Fruit fly (Drosophila melanogaster): ENCODE results near the gene CG14982.
A peak's percentile ranks its signal among the peaks of the same experiment; 100 is the strongest.

Gene CG14982

dm6 chr3L:3942241-3943028 is at the start of gene CG14982, which contains the start of gene CG10863:
Gene CG14982 (plus strand): TSS chr3L:3942710.
Gene CG10863 (minus strand): TSS chr3L:3942465.
- TF ChIP-seq CG12605 (GFP tag; IDR thresholded peaks at IDR 0.05) (peak; percentile 70), fd96Ca (GFP tag; IDR thresholded peaks at IDR 0.05) (peak; percentile 8; the same call in 1 of the 3 replicates), EcR (GFP tag; optimal IDR thresholded peaks at IDR 0.05) (peak; percentile 25), CG8159 (tag; optimal IDR thresholded peaks at IDR 0.05) (peak; percentile 4), CG4496 (GFP tag; IDR thresholded peaks at IDR 0.05) (0 out of 3 replicates have a peak, but pooled peaks have one; percentile 37), Snoo (tag; optimal IDR thresholded peaks at IDR 0.05) (peak; percentile 5), CG17806 (tag; optimal IDR thresholded peaks at IDR 0.05) (no peak), Ets98B (GFP tag; IDR thresholded peaks at IDR 0.05) (no peak)

dm6 chr3L:3894413-3894812 is 48.1 kb upstream of the CG14982 start:
- TF ChIP-seq CG34367 (tag; optimal IDR thresholded peaks at IDR 0.05) (no peak), Snoo (tag; optimal IDR thresholded peaks at IDR 0.05) (no peak), gl (tag; optimal IDR thresholded peaks at IDR 0.05) (no peak), EcR (GFP tag; optimal IDR thresholded peaks at IDR 0.05) (no peak), CG8159 (tag; optimal IDR thresholded peaks at IDR 0.05) (no peak), CG12605 (GFP tag; IDR thresholded peaks at IDR 0.05) (no peak), Pif1B (GFP tag; optimal IDR thresholded peaks at IDR 0.05) (no peak), CG14655 (GFP tag; optimal IDR thresholded peaks at IDR 0.05) (no peak), CG4496 (GFP tag; IDR thresholded peaks at IDR 0.05) (no peak)

DNA sequence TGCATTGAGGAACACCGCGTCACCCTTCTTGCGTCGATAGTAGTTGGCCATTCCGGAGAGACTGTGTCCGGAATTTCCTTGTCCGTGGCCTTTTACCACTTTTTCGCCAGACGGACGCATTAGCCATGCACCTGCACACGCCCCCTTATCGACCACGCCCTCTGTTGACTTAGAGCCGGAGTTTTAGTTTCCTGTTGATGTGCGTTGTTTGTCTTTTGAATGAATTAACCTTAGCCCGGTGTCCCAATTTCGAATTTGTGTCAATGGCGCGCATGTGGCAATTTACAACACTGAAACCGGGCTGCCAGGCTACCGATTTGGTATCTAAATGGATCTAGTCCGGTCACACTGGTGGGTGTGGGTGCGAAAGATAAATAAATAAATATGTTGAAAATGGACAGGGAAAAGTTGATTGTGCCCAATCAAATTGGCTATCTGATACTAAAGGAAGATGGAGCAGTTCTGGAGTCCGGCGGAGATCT is 45.9 kb upstream of the CG14982 start, which contains the start of the genes Gr63a and Lamtor4:
Gene Gr63a (minus strand): TSS at position 51 of the 482 bp plus-strand sequence.
Gene Lamtor4 (plus strand): TSS at position 348 of the 482 bp plus-strand sequence.
- TF ChIP-seq Snoo (tag; optimal IDR thresholded peaks at IDR 0.05) (peak; percentile 17), CG32121 (GFP tag; IDR thresholded peaks at IDR 0.05) (0 out of 2 replicates have a peak, but pooled peaks have one; percentile 17), CG10348 (GFP tag; IDR thresholded peaks at IDR 0.05) (no peak)

- no peak for TF ChIP-seq fd96Ca (GFP tag; IDR thresholded peaks at IDR 0.05)
- TF ChIP-seq CG8159 (tag; optimal IDR thresholded peaks at IDR 0.05) = peak; percentile 17
Observed at dm6 chr3L:3898978-3899377, 43.5 kb upstream of the CG14982 start, which contains the start of gene Ccz1. Gene Ccz1 (minus strand): TSS chr3L:3899156.

dm6 chr3L:3901865-3902490 is 40.5 kb upstream of the CG14982 start:
- TF ChIP-seq EcR (GFP tag; optimal IDR thresholded peaks at IDR 0.05) (no peak), CG4496 (GFP tag; IDR thresholded peaks at IDR 0.05) (no peak), CG13204 (GFP tag; optimal IDR thresholded peaks at IDR 0.05) (peak; percentile 5), CG9948 (tag; optimal IDR thresholded peaks at IDR 0.05) (no peak), CG17806 (tag; optimal IDR thresholded peaks at IDR 0.05) (no peak), gl (tag; optimal IDR thresholded peaks at IDR 0.05) (peak; percentile 67), rn (GFP tag; IDR thresholded peaks at IDR 0.05) (no peak), Pif1B (GFP tag; optimal IDR thresholded peaks at IDR 0.05) (no peak), fd96Ca (GFP tag; IDR thresholded peaks at IDR 0.05) (no peak), Ets98B (GFP tag; IDR thresholded peaks at IDR 0.05) (no peak), CG8301 (tag; optimal IDR thresholded peaks at IDR 0.05) (peak; percentile 14), CG15710 (tag; optimal IDR thresholded peaks at IDR 0.05) (no peak), D1 (tag; optimal IDR thresholded peaks at IDR 0.05) (no peak), Pif1A (GFP tag; optimal IDR thresholded peaks at IDR 0.05) (no peak), CG10348 (GFP tag; IDR thresholded peaks at IDR 0.05) (no peak), CG12605 (GFP tag; IDR thresholded peaks at IDR 0.05) (no peak), CG14655 (GFP tag; optimal IDR thresholded peaks at IDR 0.05) (no peak), CG8159 (tag; optimal IDR thresholded peaks at IDR 0.05) (no peak), CG34367 (tag; optimal IDR thresholded peaks at IDR 0.05) (peak; percentile 7)

DNA sequence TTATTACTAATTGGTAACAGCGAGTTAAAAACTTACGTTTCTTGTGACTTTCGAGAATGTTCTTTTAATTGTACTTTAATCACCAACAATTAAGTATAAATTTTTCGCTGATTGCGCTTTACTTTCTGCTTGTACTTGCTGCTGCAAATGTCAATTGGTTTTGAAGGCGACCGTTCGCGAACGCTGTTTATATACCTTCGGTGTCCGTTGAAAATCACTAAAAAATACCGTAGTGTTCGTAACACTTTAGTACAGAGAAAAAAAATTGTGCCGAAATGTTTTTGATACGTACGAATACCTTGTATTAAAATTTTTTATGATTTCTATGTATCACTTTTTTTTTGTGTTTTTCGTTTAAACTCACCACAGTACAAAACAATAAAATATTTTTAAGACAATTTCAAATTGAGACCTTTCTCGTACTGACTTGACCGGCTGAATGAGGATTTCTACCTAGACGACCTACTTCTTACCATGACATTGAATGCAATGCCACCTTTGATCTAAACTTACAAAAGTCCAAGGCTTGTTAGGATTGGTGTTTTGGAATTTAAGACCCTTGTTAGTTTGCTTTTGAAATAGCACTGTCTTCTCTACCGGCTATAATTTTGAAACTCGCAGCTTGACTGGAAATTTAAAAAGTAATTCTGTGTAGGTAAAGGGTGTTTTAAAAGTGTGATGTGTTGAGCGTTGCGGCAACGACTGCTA is 39.9 kb upstream of the CG14982 start, which contains the start of gene Ubi-p63E:
Gene Ubi-p63E (minus strand): TSS at position 694 of the 708 bp plus-strand sequence.
- no peak for TF ChIP-seq CG14655 (GFP tag; optimal IDR thresholded peaks at IDR 0.05)
- peak; percentile 41 for TF ChIP-seq CG17806 (tag; optimal IDR thresholded peaks at IDR 0.05)
- peak; percentile 60 for TF ChIP-seq CG15710 (tag; optimal IDR thresholded peaks at IDR 0.05)
- TF ChIP-seq CG13204 (GFP tag; optimal IDR thresholded peaks at IDR 0.05) = no peak
- peak; percentile 39 for TF ChIP-seq CG9948 (tag; optimal IDR thresholded peaks at IDR 0.05)
- TF ChIP-seq CG12605 (GFP tag; IDR thresholded peaks at IDR 0.05) = no peak
- TF ChIP-seq gl (tag; optimal IDR thresholded peaks at IDR 0.05) = no peak
- TF ChIP-seq CG8159 (tag; optimal IDR thresholded peaks at IDR 0.05) = peak; percentile 57
- TF ChIP-seq Pif1A (GFP tag; optimal IDR thresholded peaks at IDR 0.05) = no peak
- no peak for TF ChIP-seq CG32121 (GFP tag; IDR thresholded peaks at IDR 0.05)
- TF ChIP-seq EcR (GFP tag; optimal IDR thresholded peaks at IDR 0.05) = no peak
- TF ChIP-seq D1 (tag; optimal IDR thresholded peaks at IDR 0.05) = no peak
- peak; percentile 37 for TF ChIP-seq CG8301 (tag; optimal IDR thresholded peaks at IDR 0.05)
- TF ChIP-seq rn (GFP tag; IDR thresholded peaks at IDR 0.05) = no peak
- no peak for TF ChIP-seq Ets98B (GFP tag; IDR thresholded peaks at IDR 0.05)
- no peak for TF ChIP-seq CG10348 (GFP tag; IDR thresholded peaks at IDR 0.05)
- peak; percentile 19 for TF ChIP-seq CG34367 (tag; optimal IDR thresholded peaks at IDR 0.05)
- TF ChIP-seq Pif1B (GFP tag; optimal IDR thresholded peaks at IDR 0.05) = peak; percentile 12
- no peak for TF ChIP-seq CG4496 (GFP tag; IDR thresholded peaks at IDR 0.05)
- peak; percentile 37 for TF ChIP-seq Snoo (tag; optimal IDR thresholded peaks at IDR 0.05)
- TF ChIP-seq fd96Ca (GFP tag; IDR thresholded peaks at IDR 0.05) = no peak
